Fruit fly (Drosophila melanogaster): ENCODE data around the gene CG33783.

The CG33783 gene

DNA sequence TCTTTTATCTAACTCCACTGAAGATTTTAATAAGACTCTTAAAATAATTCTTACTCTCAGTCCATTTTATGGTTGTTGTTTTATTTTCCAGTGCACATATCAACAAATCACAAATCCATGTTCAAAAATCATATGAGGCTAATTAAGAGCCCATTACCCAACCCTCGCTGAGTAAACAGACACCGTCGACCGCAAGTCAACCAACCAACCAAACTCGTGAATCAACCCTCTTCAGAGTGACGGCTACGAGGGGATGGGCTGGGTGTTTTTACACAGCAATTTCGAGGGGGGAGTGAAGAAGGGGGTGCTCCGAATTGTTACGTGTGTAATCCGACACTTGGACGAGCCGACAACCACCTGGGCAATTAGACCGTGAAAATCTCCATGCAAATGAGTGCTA, 2.2 kb downstream of the CG33783 start (continued):
- TF ChIP-seq pros (GFP tag; optimal IDR thresholded peaks at IDR 0.05), result peak; percentile 28
- TF ChIP-seq CG1024 (GFP tag; IDR thresholded peaks at IDR 0.05), result no peak
- no peak for TF ChIP-seq btn (GFP tag; optimal IDR thresholded peaks at IDR 0.05)
- no peak for TF ChIP-seq Hr3 (GFP tag; optimal IDR thresholded peaks at IDR 0.05)
- TF ChIP-seq Hand (GFP tag; optimal IDR thresholded peaks at IDR 0.05), result no peak
- TF ChIP-seq CG11085 (GFP tag; IDR thresholded peaks at IDR 0.05), result no peak
- no peak for TF ChIP-seq H15 (GFP tag; IDR thresholded peaks at IDR 0.05)
- no peak for TF ChIP-seq CG16813 (GFP tag; IDR thresholded peaks at IDR 0.05; ENCODE audit: partially characterized antibody)
- TF ChIP-seq fd64A (GFP tag; optimal IDR thresholded peaks at IDR 0.05), result no peak
- no peak for TF ChIP-seq ems (GFP tag; optimal IDR thresholded peaks at IDR 0.05)
- TF ChIP-seq CG10565 (GFP tag; optimal IDR thresholded peaks at IDR 0.05), result no peak
- TF ChIP-seq Nf-YB (GFP tag; optimal IDR thresholded peaks at IDR 0.05), result peak; percentile 42
- TF ChIP-seq CG1233 (GFP tag; optimal IDR thresholded peaks at IDR 0.05), result no peak
- no peak for TF ChIP-seq CG6654 (GFP tag; optimal IDR thresholded peaks at IDR 0.05)
- TF ChIP-seq dimm (GFP tag; IDR thresholded peaks at IDR 0.05), result no peak
- TF ChIP-seq en (GFP tag; optimal IDR thresholded peaks at IDR 0.05), result no peak
- TF ChIP-seq CG10979 (tag; optimal IDR thresholded peaks at IDR 0.05), result no peak
- TF ChIP-seq CG3838 (GFP tag; optimal IDR thresholded peaks at IDR 0.05), result no peak
- no peak for TF ChIP-seq fd96Cb (tag; optimal IDR thresholded peaks at IDR 0.05)
- TF ChIP-seq Drgx (GFP tag; IDR thresholded peaks at IDR 0.05), result no peak

DNA sequence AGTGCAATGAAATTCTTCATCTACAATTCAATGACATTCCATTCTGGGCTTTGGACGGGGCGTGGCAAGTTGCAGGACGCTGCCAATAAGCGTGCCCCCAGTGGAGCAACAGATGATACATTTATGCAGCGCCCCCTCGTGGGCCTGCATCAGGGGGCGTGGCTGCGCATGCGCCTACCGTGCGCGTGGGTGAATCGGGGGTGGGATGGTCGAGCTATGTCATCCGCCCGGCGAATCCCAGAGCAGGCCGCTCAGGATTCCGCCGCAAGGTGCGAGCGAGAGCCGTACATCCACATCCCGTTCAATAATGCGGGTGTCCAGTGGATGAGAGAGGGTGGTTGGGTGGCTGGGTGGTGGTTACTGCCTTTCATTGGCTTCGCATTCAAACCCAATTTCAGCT, 3.6 kb downstream of the CG33783 start:
- TF ChIP-seq seq (GFP tag; IDR thresholded peaks at IDR 0.05), result peak; percentile 46; the same call in 1 of the 2 replicates
- peak; percentile 79 for TF ChIP-seq nerfin-1 (tag; optimal IDR thresholded peaks at IDR 0.05)
- TF ChIP-seq NC2β (GFP tag; optimal IDR thresholded peaks at IDR 0.05), result no peak
- no peak for TF ChIP-seq gsb (GFP tag; IDR thresholded peaks at IDR 0.05)
- 0 out of 2 replicates have a peak, but pooled peaks have one; percentile 1 for TF ChIP-seq Dref (GFP tag; IDR thresholded peaks at IDR 0.05)
- peak; percentile 97 for TF ChIP-seq Nf-YC (tag; optimal IDR thresholded peaks at IDR 0.05)
- 0 out of 2 replicates have a peak, but pooled peaks have one; percentile 12 for TF ChIP-seq dimm (GFP tag; IDR thresholded peaks at IDR 0.05)
- TF ChIP-seq CG1647 (GFP tag; optimal IDR thresholded peaks at IDR 0.05), result no peak
- peak; percentile 39; the same call in 1 of the 2 replicates for TF ChIP-seq onecut (GFP tag; IDR thresholded peaks at IDR 0.05)
- TF ChIP-seq chinmo (GFP tag; IDR thresholded peaks at IDR 0.05; ENCODE audit: partially characterized antibody), result peak; percentile 63; the same call in 1 of the 4 replicates
- TF ChIP-seq gce (GFP tag; IDR thresholded peaks at IDR 0.05), result no peak
- no peak for TF ChIP-seq Meics (GFP tag; optimal IDR thresholded peaks at IDR 0.05)
- TF ChIP-seq CG15479 (GFP tag; optimal IDR thresholded peaks at IDR 0.05), result no peak
- peak; percentile 32 for TF ChIP-seq CG1832 (GFP tag; optimal IDR thresholded peaks at IDR 0.05)
- no peak for TF ChIP-seq CG10267 (tag; optimal IDR thresholded peaks at IDR 0.05)
- TF ChIP-seq Nf-YB (GFP tag; optimal IDR thresholded peaks at IDR 0.05), result peak; percentile 96
- TF ChIP-seq ewg (GFP tag; optimal IDR thresholded peaks at IDR 0.05), result peak; percentile 95
- 0 out of 2 replicates have a peak, but pooled peaks have one; percentile 18 for TF ChIP-seq dan (GFP tag; IDR thresholded peaks at IDR 0.05)
- TF ChIP-seq CG4707 (GFP tag; optimal IDR thresholded peaks at IDR 0.05), result no peak
- TF ChIP-seq CG16813 (GFP tag; IDR thresholded peaks at IDR 0.05; ENCODE audit: partially characterized antibody), result 0 out of 3 replicates have a peak, but pooled peaks have one; percentile 16
- no peak for TF ChIP-seq zfh2 (GFP tag; optimal IDR thresholded peaks at IDR 0.05)
- peak; percentile 95 for TF ChIP-seq scrt (GFP tag; optimal IDR thresholded peaks at IDR 0.05)
- TF ChIP-seq CG17568 (GFP tag; optimal IDR thresholded peaks at IDR 0.05), result no peak
- TF ChIP-seq br (optimal IDR thresholded peaks at IDR 0.05), result no peak
- TF ChIP-seq CG6689 (GFP tag; IDR thresholded peaks at IDR 0.05), result no peak
- TF ChIP-seq Bgb (GFP tag; IDR thresholded peaks at IDR 0.05; ENCODE audit: partially characterized antibody), result no peak
- no peak for TF ChIP-seq sqz (GFP tag; optimal IDR thresholded peaks at IDR 0.05)
- TF ChIP-seq pb (GFP tag; optimal IDR thresholded peaks at IDR 0.05), result no peak
- TF ChIP-seq CG32532 (GFP tag; IDR thresholded peaks at IDR 0.05), result 0 out of 2 replicates have a peak, but pooled peaks have one; percentile 25
